Worm (Caenorhabditis elegans) whole organism, mixed stage, embryonic: ENCODE data around the gene Y111B2A.12.

Experiments used
- M03D4.4 ChIP-seq: sonication (generic microtip); optimal IDR thresholded peaks from 2 replicates; lab custom pipeline; 2017; ENCODE audit warnings: mild to moderate bottlenecking, missing genetic modification characterization, missing compliant biosample characterization
- bed-3 ChIP-seq: fragments of 200-800 bp; sonication (Bioruptor generic); optimal IDR thresholded peaks from 3 replicates; lab custom pipeline; 2018; ENCODE audit warnings: mild to moderate bottlenecking, missing genetic modification characterization, moderate library complexity, missing compliant biosample characterization
- ceh-39 ChIP-seq: fragments of 150-350 bp; optimal IDR thresholded peaks from 2 replicates; lab custom pipeline; 2014; ENCODE audit warnings: missing biosample characterization, missing genetic modification characterization
- ceh-43 ChIP-seq: fragments of 200-800 bp; sonication (Bioruptor generic); optimal IDR thresholded peaks from 2 replicates; lab custom pipeline; 2018; ENCODE audit warnings: mild to moderate bottlenecking, missing genetic modification characterization, moderate library complexity, missing compliant biosample characterization
- ceh-83 ChIP-seq: fragments of 200-800 bp; sonication (Bioruptor generic); optimal IDR thresholded peaks from 2 replicates; lab custom pipeline; 2018; ENCODE audit warnings: mild to moderate bottlenecking, missing genetic modification characterization, missing compliant biosample characterization
- ces-1 ChIP-seq: fragments of 150-350 bp; optimal IDR thresholded peaks from 2 replicates; lab custom pipeline; 2014; ENCODE audit warnings: missing biosample characterization, missing genetic modification reagents, missing genetic modification characterization
- cnd-1 ChIP-seq: fragments of 200-800 bp; sonication (Bioruptor generic); optimal IDR thresholded peaks from 2 replicates; lab custom pipeline; 2018; ENCODE audit warnings: mild to moderate bottlenecking, missing genetic modification characterization, missing compliant biosample characterization
- drap-1 ChIP-seq: fragments of 200-800 bp; sonication (Bioruptor generic); optimal IDR thresholded peaks from 3 replicates; lab custom pipeline; 2018; ENCODE audit warnings: mild to moderate bottlenecking, missing genetic modification characterization, missing compliant biosample characterization
- elt-1 ChIP-seq: sonication (generic microtip); optimal IDR thresholded peaks from 2 replicates; lab custom pipeline; 2017; ENCODE audit warnings: missing genetic modification characterization, mild to moderate bottlenecking, missing compliant biosample characterization, antibody characterized with exemption, moderate library complexity, borderline replicate concordance; ENCODE audit not compliant: insufficient read depth
- elt-3 ChIP-seq: fragments of 150-350 bp; optimal IDR thresholded peaks from 2 replicates; lab custom pipeline; 2014; ENCODE audit warnings: missing biosample characterization, missing genetic modification characterization
- flh-1 ChIP-seq: fragments of 200-800 bp; sonication (Bioruptor generic); optimal IDR thresholded peaks from 2 replicates; lab custom pipeline; 2018; ENCODE audit warnings: mild to moderate bottlenecking, missing genetic modification characterization, moderate library complexity, missing compliant biosample characterization
- hlh-1 ChIP-seq: fragments of 150-350 bp; optimal IDR thresholded peaks from 2 replicates; lab custom pipeline; 2014; ENCODE audit warnings: missing biosample characterization, missing genetic modification reagents, missing genetic modification characterization
- lin-32 ChIP-seq: fragments of 200-800 bp; sonication (Bioruptor generic); optimal IDR thresholded peaks from 2 replicates; lab custom pipeline; 2018; ENCODE audit warnings: mild to moderate bottlenecking, missing genetic modification characterization, missing compliant biosample characterization
- lsy-2 ChIP-seq: fragments of 150-350 bp; optimal IDR thresholded peaks from 2 replicates; lab custom pipeline; 2014; ENCODE audit warnings: missing biosample characterization, missing genetic modification characterization
- mab-5 ChIP-seq: fragments of 150-350 bp; optimal IDR thresholded peaks from 2 replicates; lab custom pipeline; 2014; ENCODE audit warnings: missing biosample characterization, missing genetic modification characterization
- mep-1 ChIP-seq: fragments of 150-350 bp; optimal IDR thresholded peaks from 2 replicates; lab custom pipeline; 2017; ENCODE audit warnings: missing biosample characterization, missing genetic modification reagents, missing genetic modification characterization, inconsistent platforms
- mls-2 ChIP-seq: sonication (generic microtip); optimal IDR thresholded peaks from 2 replicates; lab custom pipeline; 2016; ENCODE audit warnings: mild to moderate bottlenecking, missing genetic modification characterization, moderate library complexity, missing compliant biosample characterization
- nhr-2 ChIP-seq: fragments of 150-350 bp; optimal IDR thresholded peaks from 2 replicates; lab custom pipeline; 2014; ENCODE audit warnings: missing biosample characterization, missing genetic modification characterization
- nhr-237 ChIP-seq: fragments of 150-350 bp; optimal IDR thresholded peaks from 2 replicates; lab custom pipeline; 2014; ENCODE audit warnings: missing biosample characterization, missing genetic modification characterization
- nhr-28 ChIP-seq: fragments of 150-350 bp; optimal IDR thresholded peaks from 2 replicates; lab custom pipeline; 2014; ENCODE audit warnings: missing biosample characterization, missing genetic modification characterization
- nhr-76 ChIP-seq: sonication (generic microtip); optimal IDR thresholded peaks from 2 replicates; lab custom pipeline; 2017; ENCODE audit warnings: missing biosample characterization, missing genetic modification characterization
- pha-4 ChIP-seq: fragments of 150-350 bp; optimal IDR thresholded peaks from 2 replicates; lab custom pipeline; 2018; ENCODE audit warnings: missing biosample characterization, missing genetic modification reagents, missing genetic modification characterization
- sem-2 ChIP-seq: fragments of 200-800 bp; sonication (Bioruptor generic); optimal IDR thresholded peaks from 2 replicates; lab custom pipeline; 2018; ENCODE audit warnings: mild to moderate bottlenecking, missing genetic modification characterization, missing compliant biosample characterization
- sptf-1 ChIP-seq: sonication (generic microtip); optimal IDR thresholded peaks from 2 replicates; lab custom pipeline; 2017; ENCODE audit warnings: mild to moderate bottlenecking, missing genetic modification characterization, moderate library complexity, missing compliant biosample characterization
- tbx-8 ChIP-seq: fragments of 200-800 bp; sonication (Bioruptor generic); optimal IDR thresholded peaks from 2 replicates; lab custom pipeline; 2018; ENCODE audit warnings: mild to moderate bottlenecking, missing genetic modification characterization, moderate library complexity, missing compliant biosample characterization
- unc-120 ChIP-seq: sonication (generic microtip); optimal IDR thresholded peaks from 2 replicates; lab custom pipeline; 2017; ENCODE audit warnings: missing genetic modification characterization, missing compliant biosample characterization; ENCODE audit not compliant: poor library complexity, severe bottlenecking
- unc-39 ChIP-seq: fragments of 150-350 bp; optimal IDR thresholded peaks from 2 replicates; lab custom pipeline; 2014; ENCODE audit warnings: missing biosample characterization, missing genetic modification characterization
- unc-62 ChIP-seq: fragments of 150-350 bp; optimal IDR thresholded peaks from 2 replicates; lab custom pipeline; 2014; ENCODE audit warnings: missing biosample characterization, missing genetic modification reagents, missing genetic modification characterization
- zip-8 ChIP-seq: fragments of 150-350 bp; optimal IDR thresholded peaks from 2 replicates; lab custom pipeline; 2014; ENCODE audit warnings: missing biosample characterization, missing genetic modification characterization

Y111B2A.12 gene

ce11 chrIII:12652609-12653008 is 43.5 kb downstream of the Y111B2A.12 start:
- TF ChIP-seq lin-32 (GFP tag; lab: Kevin White, UChicago) (no peak), sptf-1 (tag; lab: Kevin White, UChicago) (no peak), mep-1 (tag; lab: Kevin White, UChicago) (no peak), tbx-8 (GFP tag; lab: Kevin White, UChicago) (no peak), unc-39 (tag; lab: Kevin White, UChicago) (no peak), cnd-1 (tag; lab: Kevin White, UChicago) (no peak), ces-1 (GFP tag; lab: Kevin White, UChicago) (no peak), ceh-39 (no peak), mab-5 (tag; lab: Kevin White, UChicago) (no peak)
- TF ChIP-seq, all 35 proteins: peak for 0

- no peak for TF ChIP-seq elt-3
- TF ChIP-seq mep-1 (tag; lab: Kevin White, UChicago), result no peak
- no peak for TF ChIP-seq cnd-1 (tag; lab: Kevin White, UChicago)
- TF ChIP-seq sptf-1 (tag; lab: Kevin White, UChicago), result no peak
- no peak for TF ChIP-seq unc-62 (GFP tag; lab: Kevin White, UChicago)
- TF ChIP-seq nhr-237, result no peak
- TF ChIP-seq ceh-39, result no peak
- TF ChIP-seq lsy-2 (tag; lab: Kevin White, UChicago), result no peak
- TF ChIP-seq flh-1 (GFP tag; lab: Kevin White, UChicago), result no peak
- TF ChIP-seq elt-1, result no peak
- TF ChIP-seq zip-8 (tag; lab: Kevin White, UChicago), result no peak
- TF ChIP-seq nhr-2 (tag; lab: Kevin White, UChicago), result no peak
- no peak for TF ChIP-seq ces-1 (GFP tag; lab: Kevin White, UChicago)
- no peak for TF ChIP-seq drap-1
- TF ChIP-seq pha-4 (tag; lab: Kevin White, UChicago), result no peak
- TF ChIP-seq ceh-43 (GFP tag; lab: Kevin White, UChicago), result no peak
These were observed 49.6 kb downstream of the Y111B2A.12 start for ce11 chrIII:12658649-12659048.

ce11 chrIII:12662186-12662585 is 53.1 kb downstream of the Y111B2A.12 start, which contains the start of gene tpst-1:
tpst-1 (minus strand) TSS chrIII:12662286.
- TF ChIP-seq sptf-1 (tag; lab: Kevin White, UChicago), result no peak
- no peak for TF ChIP-seq unc-62 (GFP tag; lab: Kevin White, UChicago)
- TF ChIP-seq mls-2 (tag; lab: Kevin White, UChicago), result no peak
- no peak for TF ChIP-seq nhr-2 (tag; lab: Kevin White, UChicago)
- TF ChIP-seq ces-1 (GFP tag; lab: Kevin White, UChicago), result no peak
- no peak for TF ChIP-seq drap-1
- TF ChIP-seq nhr-28 (tag; lab: Kevin White, UChicago), result no peak
- TF ChIP-seq ceh-39, result no peak
- TF ChIP-seq sem-2, result no peak
- no peak for TF ChIP-seq elt-3
- TF ChIP-seq elt-1, result no peak
- no peak for TF ChIP-seq mep-1 (tag; lab: Kevin White, UChicago)
- TF ChIP-seq mab-5 (tag; lab: Kevin White, UChicago), result no peak

ce11 chrIII:12665500-12665907 is 56.4 kb downstream of the Y111B2A.12 start:
- TF ChIP-seq unc-120 (tag; lab: Kevin White, UChicago) (peak; percentile 64), hlh-1 (peak; percentile 67), ces-1 (GFP tag; lab: Kevin White, UChicago) (peak; percentile 4)

- TF ChIP-seq hlh-1, result no peak
- TF ChIP-seq nhr-76 (tag; lab: Kevin White, UChicago), result no peak
- TF ChIP-seq bed-3 (GFP tag; lab: Kevin White, UChicago), result no peak
- no peak for TF ChIP-seq M03D4.4 (tag; lab: Kevin White, UChicago)
- TF ChIP-seq elt-1, result no peak
- no peak for TF ChIP-seq pha-4 (tag; lab: Kevin White, UChicago)
- no peak for TF ChIP-seq cnd-1 (tag; lab: Kevin White, UChicago)
- no peak for TF ChIP-seq ces-1 (GFP tag; lab: Kevin White, UChicago)
- TF ChIP-seq nhr-237, result no peak
- TF ChIP-seq unc-62 (GFP tag; lab: Kevin White, UChicago), result no peak
- TF ChIP-seq ceh-83, result no peak
- no peak for TF ChIP-seq lin-32 (GFP tag; lab: Kevin White, UChicago)
- TF ChIP-seq drap-1, result no peak
- no peak for TF ChIP-seq sptf-1 (tag; lab: Kevin White, UChicago)
These were observed 59.7 kb downstream of the Y111B2A.12 start for ce11 chrIII:12668821-12669220.
